Worm (Caenorhabditis elegans) whole organism, L4 larva: Measurements from ENCODE around the gene C46F9.5.

Experiments
- F10B5.3 ChIP-seq: sonication (generic microtip); optimal IDR thresholded peaks from 2 replicates; lab custom pipeline; 2016; ENCODE audit warnings: mild to moderate bottlenecking, missing genetic modification characterization, missing compliant biosample characterization
- F44E2.7 ChIP-seq: fragments of 200-800 bp; sonication (Bioruptor generic); IDR thresholded peaks from 2 replicates; pipeline ENCODE4 v2.1.2; 2022; ENCODE audit warnings: missing genetic modification characterization, missing compliant biosample characterization
- T20F7.1 ChIP-seq: fragments of 200-800 bp; sonication (Bioruptor generic); optimal IDR thresholded peaks from 2 replicates; lab custom pipeline; 2018; ENCODE audit warnings: mild to moderate bottlenecking, missing genetic modification characterization, missing compliant biosample characterization
- Y105C5A.15 ChIP-seq: fragments of 200-800 bp; sonication (Bioruptor generic); IDR thresholded peaks from 2 replicates; pipeline ENCODE4 v1.3.6; 2022; ENCODE audit warnings: missing genetic modification characterization, missing compliant biosample characterization
- Y5F2A.4 ChIP-seq: fragments of 200-800 bp; sonication (Bioruptor generic); optimal IDR thresholded peaks from 2 replicates; lab custom pipeline; 2018; ENCODE audit warnings: mild to moderate bottlenecking, missing genetic modification characterization, missing compliant biosample characterization
- ZK337.2 ChIP-seq: fragments of 200-800 bp; sonication (Bioruptor generic); IDR thresholded peaks from 2 replicates; pipeline ENCODE4 v1.3.6; 2022; ENCODE audit warnings: missing genetic modification reagents, missing genetic modification characterization, missing compliant biosample characterization
- ZK546.5 ChIP-seq, 2 experiments: sonication (generic microtip); optimal IDR thresholded peaks; 2 replicates each; lab custom pipeline; 2017; ENCODE audit warnings: missing biosample characterization in 2 of 2, missing genetic modification characterization in 2 of 2
- aly-2 ChIP-seq: sonication (generic microtip); optimal IDR thresholded peaks from 2 replicates; lab custom pipeline; 2018; ENCODE audit warnings: missing biosample characterization, missing genetic modification characterization
- attf-4 ChIP-seq: sonication (generic microtip); optimal IDR thresholded peaks from 3 replicates; lab custom pipeline; 2017; ENCODE audit warnings: missing biosample characterization, missing genetic modification characterization
- ceh-32 ChIP-seq: sonication (generic microtip); optimal IDR thresholded peaks from 2 replicates; lab custom pipeline; 2016; ENCODE audit warnings: mild to moderate bottlenecking, missing genetic modification characterization, missing compliant biosample characterization; ENCODE audit not compliant: poor library complexity
- ceh-62 ChIP-seq: sonication (generic microtip); optimal IDR thresholded peaks from 2 replicates; lab custom pipeline; 2017; ENCODE audit warnings: missing biosample characterization, missing genetic modification characterization
- ceh-82 ChIP-seq: sonication (generic microtip); optimal IDR thresholded peaks from 2 replicates; lab custom pipeline; 2017; ENCODE audit warnings: missing biosample characterization, missing genetic modification characterization
- daf-12 ChIP-seq: fragments of 150-350 bp; optimal IDR thresholded peaks from 2 replicates; lab custom pipeline; 2014; ENCODE audit warnings: missing biosample characterization, missing genetic modification reagents, missing genetic modification characterization
- dmd-6 ChIP-seq: fragments of 200-800 bp; sonication (Bioruptor generic); IDR thresholded peaks from 2 replicates; pipeline ENCODE4 v1.3.6; 2022; ENCODE audit warnings: missing genetic modification reagents, missing genetic modification characterization, missing compliant biosample characterization
- dpl-1 ChIP-seq: fragments of 150-350 bp; optimal IDR thresholded peaks from 2 replicates; lab custom pipeline; 2014; ENCODE audit warnings: missing biosample characterization, missing genetic modification reagents, missing genetic modification characterization
- egl-27 ChIP-seq: sonication (generic microtip); optimal IDR thresholded peaks from 3 replicates; lab custom pipeline; 2017; ENCODE audit warnings: missing biosample characterization, missing genetic modification reagents, missing genetic modification characterization
- fkh-10 ChIP-seq: fragments of 150-350 bp; optimal IDR thresholded peaks from 2 replicates; lab custom pipeline; 2014; ENCODE audit warnings: missing biosample characterization, missing genetic modification reagents, missing genetic modification characterization
- fos-1 ChIP-seq: fragments of 150-350 bp; optimal IDR thresholded peaks from 2 replicates; lab custom pipeline; 2014; ENCODE audit warnings: missing biosample characterization, missing genetic modification characterization
- hlh-11 ChIP-seq: fragments of 200-800 bp; sonication (Bioruptor generic); optimal IDR thresholded peaks from 2 replicates; lab custom pipeline; 2018; ENCODE audit warnings: mild to moderate bottlenecking, missing genetic modification characterization, missing compliant biosample characterization
- hmg-1.1 ChIP-seq: fragments of 200-800 bp; sonication (Bioruptor generic); IDR thresholded peaks from 2 replicates; pipeline ENCODE4 v1.3.6; 2022; ENCODE audit warnings: missing genetic modification reagents, missing genetic modification characterization, missing compliant biosample characterization
- lim-7 ChIP-seq: fragments of 200-800 bp; sonication (Bioruptor generic); IDR thresholded peaks from 2 replicates; pipeline ENCODE4 v1.3.6; 2022; ENCODE audit warnings: missing genetic modification characterization, missing compliant biosample characterization
- lin-39 ChIP-seq: fragments of 150-350 bp; optimal IDR thresholded peaks from 2 replicates; lab custom pipeline; 2014; ENCODE audit warnings: missing biosample characterization, missing genetic modification reagents, missing genetic modification characterization
- lir-3 ChIP-seq: sonication (generic microtip); optimal IDR thresholded peaks from 2 replicates; lab custom pipeline; 2016; ENCODE audit warnings: mild to moderate bottlenecking, missing genetic modification characterization, missing compliant biosample characterization
- madf-5 ChIP-seq, 2 experiments: fragments of 200-800 bp; sonication (Bioruptor generic); IDR thresholded peaks; 2 replicates each; pipeline ENCODE4 v1.3.6; 2022; ENCODE audit warnings: missing compliant biosample characterization in 2 of 2, missing genetic modification characterization in 2 of 2
- mdl-1 ChIP-seq, 2 experiments: fragments of 150-350 bp in 1 of 2; sonication (generic microtip) in 1 of 2; optimal IDR thresholded peaks; 2 replicates each; lab custom pipeline; 2014 to 2017; ENCODE audit warnings: missing biosample characterization in 2 of 2, missing genetic modification characterization in 2 of 2
- mdt-29 ChIP-seq: fragments of 200-800 bp; sonication (Bioruptor generic); IDR thresholded peaks from 2 replicates; pipeline ENCODE4 v1.3.6; 2022; ENCODE audit warnings: missing genetic modification reagents, missing genetic modification characterization, missing compliant biosample characterization
- mxl-3 ChIP-seq: fragments of 200-800 bp; sonication (Bioruptor generic); optimal IDR thresholded peaks from 2 replicates; lab custom pipeline; 2018; ENCODE audit warnings: mild to moderate bottlenecking, missing genetic modification characterization, missing compliant biosample characterization
- nhr-28 ChIP-seq: fragments of 150-350 bp; optimal IDR thresholded peaks from 2 replicates; lab custom pipeline; 2014; ENCODE audit warnings: missing biosample characterization, missing genetic modification characterization
- nhr-41 ChIP-seq: fragments of 200-800 bp; sonication (Bioruptor generic); IDR thresholded peaks from 2 replicates; pipeline ENCODE4 v1.3.6; 2022; ENCODE audit warnings: missing genetic modification reagents, missing genetic modification characterization, missing compliant biosample characterization
- nhr-48 ChIP-seq: sonication (generic microtip); optimal IDR thresholded peaks from 2 replicates; lab custom pipeline; 2016; ENCODE audit warnings: mild to moderate bottlenecking, missing genetic modification characterization, missing compliant biosample characterization
- pqm-1 ChIP-seq: sonication (generic microtip); optimal IDR thresholded peaks from 2 replicates; lab custom pipeline; 2017; ENCODE audit warnings: missing biosample characterization, missing genetic modification characterization
- skn-1 ChIP-seq: fragments of 150-350 bp; optimal IDR thresholded peaks from 2 replicates; lab custom pipeline; 2014; ENCODE audit warnings: missing biosample characterization, missing genetic modification characterization
- unc-62 ChIP-seq, 3 experiments: fragments of 150-350 bp in 1 of 3; sonication (generic microtip); optimal IDR thresholded peaks in 2 of 3; peaks in 1 of 3; 1 replicate in 1 of 3; 2 replicates in 2 of 3; lab custom pipeline; 2014 to 2017; ENCODE audit warnings: missing biosample characterization in 3 of 3, missing genetic modification characterization in 3 of 3, missing genetic modification reagents in 3 of 3, missing genotype in 1 of 3
- vab-7 ChIP-seq: fragments of 200-800 bp; sonication (Bioruptor generic); IDR thresholded peaks from 2 replicates; pipeline ENCODE4 v1.3.6; 2022; ENCODE audit warnings: missing genetic modification reagents, missing genetic modification characterization, missing compliant biosample characterization
- zag-1 ChIP-seq: fragments of 150-350 bp; optimal IDR thresholded peaks from 2 replicates; lab custom pipeline; 2014; ENCODE audit warnings: missing biosample characterization, missing genetic modification characterization
- zip-11 ChIP-seq: fragments of 200-800 bp; sonication (Bioruptor generic); IDR thresholded peaks from 2 replicates; pipeline ENCODE4 v1.3.6; 2022; ENCODE audit warnings: missing genetic modification characterization, missing compliant biosample characterization
- ztf-7 ChIP-seq: fragments of 150-350 bp; optimal IDR thresholded peaks from 2 replicates; lab custom pipeline; 2014; ENCODE audit warnings: missing biosample characterization, missing genetic modification characterization

The C46F9.5 gene

DNA sequence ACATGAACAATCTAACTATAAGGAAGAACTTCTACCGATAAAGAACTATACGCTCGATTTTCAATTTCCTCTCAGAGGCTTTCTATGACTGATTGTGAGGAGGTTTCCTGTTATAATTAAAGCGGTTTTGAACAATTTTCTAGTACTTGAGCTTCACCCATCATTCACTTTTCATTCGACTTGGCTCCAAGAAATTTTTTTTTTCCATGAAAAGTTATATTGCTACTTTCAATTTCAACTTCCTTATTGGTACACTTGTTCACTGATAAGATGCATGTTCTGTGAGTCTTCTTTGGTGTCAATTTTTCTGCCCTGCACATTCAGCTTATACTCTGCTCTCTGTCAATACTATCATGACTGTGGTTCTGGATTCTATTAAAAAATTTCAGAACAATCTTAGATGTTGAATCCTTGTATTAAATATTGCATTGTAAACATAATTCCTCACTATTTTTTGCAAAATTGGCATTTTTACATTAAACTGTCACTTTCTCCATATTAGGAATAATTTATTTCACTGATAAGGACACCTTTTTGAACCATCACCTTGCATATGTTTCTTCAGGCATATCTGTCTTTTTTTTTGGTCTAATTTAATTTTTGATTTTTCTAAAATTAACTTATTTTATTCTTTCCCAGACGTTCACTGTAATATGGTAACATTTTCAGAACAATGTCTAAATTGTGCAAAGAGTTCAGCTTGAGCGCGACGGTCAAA is 24.3 kb upstream of the C46F9.5 start, which contains the start of gene math-10:
TSS of gene math-10 (plus strand) at position 668 of the 718 bp plus-strand sequence.
- TF ChIP-seq ceh-32 (tag; lab: Kevin White, UChicago) (no peak), F44E2.7 (GFP tag; lab: Robert Waterston, UW) (no peak), zag-1 (tag; lab: Kevin White, UChicago) (no peak), nhr-41 (GFP tag; lab: Robert Waterston, UW) (no peak), pqm-1 (tag; lab: Kevin White, UChicago) (peak; percentile 8), dmd-6 (GFP tag; lab: Robert Waterston, UW) (peak; percentile 55), nhr-28 (peak; percentile 33), hlh-11 (tag; lab: Kevin White, UChicago) (peak; percentile 54), unc-62 (GFP tag; optimal IDR thresholded peaks at IDR 0.05 in 1 of 2; lab: Kevin White, UChicago) (peak in 1 of 2 experiments; percentile 79), unc-62 (tag; optimal IDR thresholded peaks at IDR 0.05; lab: Kevin White, UChicago) (no peak)

DNA sequence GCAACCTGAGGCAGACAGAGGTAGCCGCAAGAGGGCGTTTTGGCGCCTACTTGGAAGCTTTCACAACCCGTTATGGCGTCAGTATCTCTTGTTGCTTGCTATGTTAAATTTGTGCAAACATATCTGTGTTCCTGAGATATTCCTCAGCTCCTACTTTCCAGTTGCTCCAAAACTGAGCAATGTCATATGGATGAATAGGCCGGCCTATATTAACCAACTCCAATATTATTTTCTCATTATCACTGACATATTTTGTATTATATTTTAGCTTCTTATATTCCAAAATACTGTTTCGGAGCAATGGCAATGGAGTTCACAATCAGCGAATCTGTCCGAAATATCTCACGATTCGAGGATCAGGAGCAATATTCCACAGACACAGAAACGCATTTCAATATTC is 19.7 kb upstream of the C46F9.5 start, which contains the start of gene math-13:
TSS of gene math-13 (plus strand) at position 301 of the 400 bp plus-strand sequence.
- no peak for TF ChIP-seq aly-2
- no peak for TF ChIP-seq zip-11 (GFP tag; lab: Robert Waterston, UW)
- TF ChIP-seq fkh-10, result no peak
- TF ChIP-seq ceh-62 (tag; lab: Kevin White, UChicago), result no peak
- no peak for TF ChIP-seq lin-39 (tag; lab: Kevin White, UChicago)
- no peak for TF ChIP-seq F10B5.3 (tag; lab: Kevin White, UChicago)
- no peak for TF ChIP-seq mxl-3
- no peak for TF ChIP-seq lir-3 (tag; lab: Kevin White, UChicago)
- no peak for TF ChIP-seq daf-12 (tag; lab: Kevin White, UChicago)
- no peak for TF ChIP-seq ZK546.5 (tag; optimal IDR thresholded peaks at IDR 0.05; lab: Kevin White, UChicago)
- TF ChIP-seq skn-1 (tag; lab: Kevin White, UChicago), result no peak
- no peak for TF ChIP-seq dpl-1

DNA sequence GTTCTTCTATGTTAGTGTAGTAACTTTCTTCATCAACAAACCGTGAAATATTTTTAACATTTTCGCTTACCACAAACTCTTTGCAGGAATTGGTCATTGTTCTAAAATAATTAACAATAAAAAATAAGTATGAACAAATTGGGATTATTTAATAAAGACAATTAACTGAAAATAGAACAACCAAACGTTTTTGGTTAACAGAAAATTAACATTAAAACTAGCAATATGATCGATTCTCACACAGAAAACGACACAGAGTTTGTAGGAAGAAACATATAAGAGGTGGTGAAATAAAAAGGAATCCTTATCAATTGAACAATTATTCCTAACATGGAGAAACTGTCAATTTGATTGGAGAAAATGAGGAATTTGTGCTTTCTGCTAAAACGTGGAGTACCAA is 16.7 kb upstream of the C46F9.5 start, which contains the start of gene math-16:
TSS of gene math-16 (minus strand) at position 101 of the 400 bp plus-strand sequence.
- TF ChIP-seq F44E2.7 (GFP tag; lab: Robert Waterston, UW), result no peak
- TF ChIP-seq T20F7.1 (GFP tag; lab: Kevin White, UChicago), result no peak
- no peak for TF ChIP-seq ztf-7
- no peak for TF ChIP-seq ceh-82
- TF ChIP-seq lim-7, result no peak

DNA sequence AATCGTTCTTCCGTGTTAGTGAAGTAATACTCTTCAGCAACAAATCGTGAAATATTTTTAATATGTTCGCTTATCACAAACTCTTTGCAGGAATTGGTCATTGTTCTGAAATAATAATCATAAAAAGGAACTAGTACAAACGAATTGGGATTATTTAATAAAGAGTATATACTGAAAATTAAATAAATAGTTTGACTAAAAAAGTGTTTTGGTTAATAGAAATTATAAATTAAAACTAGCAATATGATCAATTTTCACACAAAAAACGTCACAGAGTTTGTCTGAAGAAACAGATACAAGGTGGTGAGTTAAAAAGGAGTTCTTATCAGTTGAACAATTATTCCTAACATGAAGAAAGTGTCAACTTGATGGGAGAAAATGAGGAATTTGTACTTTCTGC is 12.7 kb upstream of the C46F9.5 start, which contains the start of gene math-5:
TSS of gene math-5 (minus strand) at position 101 of the 400 bp plus-strand sequence.
- TF ChIP-seq fos-1 (tag; lab: Kevin White, UChicago) (no peak), egl-27 (tag; lab: Kevin White, UChicago) (no peak), mdl-1 (tag; optimal IDR thresholded peaks at IDR 0.05; lab: Kevin White, UChicago) (no peak), nhr-48 (no peak), nhr-41 (GFP tag; lab: Robert Waterston, UW) (no peak), hmg-1.1 (no peak), madf-5 (GFP tag; IDR thresholded peaks at IDR 0.05; lab: Robert Waterston, UW) (no peak), vab-7 (no peak), Y105C5A.15 (GFP tag; lab: Robert Waterston, UW) (no peak), F10B5.3 (tag; lab: Kevin White, UChicago) (no peak), attf-4 (tag; lab: Kevin White, UChicago) (no peak), Y5F2A.4 (GFP tag; lab: Kevin White, UChicago) (no peak), ZK337.2 (GFP tag; lab: Robert Waterston, UW) (no peak), mdt-29 (GFP tag; lab: Robert Waterston, UW) (no peak)
